Worm (Caenorhabditis elegans): Measurements from ENCODE around the gene F56D5.3.

F56D5.3 gene

ce11 chrIV:9397278-9397677 lies at the start of gene F56D5.3:
Gene F56D5.3, plus strand, starts transcription at chrIV:9397578.
- no peak for TF ChIP-seq unc-62 (GFP tag; optimal IDR thresholded peaks at IDR 0.05)

ce11 chrIV:9353728-9354127 lies 43.6 kb upstream of the F56D5.3 start:
- no peak for TF ChIP-seq unc-62 (GFP tag; optimal IDR thresholded peaks at IDR 0.05)

- TF ChIP-seq unc-62 (GFP tag; optimal IDR thresholded peaks at IDR 0.05): no peak
Measured at ce11 chrIV:9366411-9366810, 31.0 kb upstream of the F56D5.3 start, which contains the start of gene pezo-1. Gene pezo-1, minus strand, starts transcription at chrIV:9366511.

ce11 chrIV:9367852-9368627 lies 29.3 kb upstream of the F56D5.3 start:
- TF ChIP-seq unc-62 (GFP tag; optimal IDR thresholded peaks at IDR 0.05): no peak

ce11 chrIV:9371126-9371525 lies 26.3 kb upstream of the F56D5.3 start, which contains the start of gene fbxc-58:
Gene fbxc-58, plus strand, starts transcription at chrIV:9371508.
- TF ChIP-seq unc-62 (GFP tag; optimal IDR thresholded peaks at IDR 0.05): no peak

- TF ChIP-seq unc-62 (GFP tag; optimal IDR thresholded peaks at IDR 0.05): no peak
Measured at ce11 chrIV:9374529-9374928, 22.8 kb upstream of the F56D5.3 start, which contains the start of gene C10C5.3. Gene C10C5.3, plus strand, starts transcription at chrIV:9374829.

ce11 chrIV:9376550-9376949 lies 20.8 kb upstream of the F56D5.3 start:
- no peak for TF ChIP-seq unc-62 (GFP tag; optimal IDR thresholded peaks at IDR 0.05)

ce11 chrIV:9378272-9378671 lies 19.1 kb upstream of the F56D5.3 start, which contains the start of gene C10C5.4:
Gene C10C5.4, plus strand, starts transcription at chrIV:9378552.
- TF ChIP-seq unc-62 (GFP tag; optimal IDR thresholded peaks at IDR 0.05): no peak

- no peak for TF ChIP-seq unc-62 (GFP tag; optimal IDR thresholded peaks at IDR 0.05)
Measured at ce11 chrIV:9381136-9381535, 16.2 kb upstream of the F56D5.3 start, which contains the start of gene C10C5.5. Gene C10C5.5, plus strand, starts transcription at chrIV:9381436.

ce11 chrIV:9384826-9385225 lies 12.6 kb upstream of the F56D5.3 start, which contains the start of gene C10C5.7:
Gene C10C5.7, plus strand, starts transcription at chrIV:9385126.
- no peak for TF ChIP-seq unc-62 (GFP tag; optimal IDR thresholded peaks at IDR 0.05)

- no peak for TF ChIP-seq unc-62 (GFP tag; optimal IDR thresholded peaks at IDR 0.05)
Measured at ce11 chrIV:9386038-9386437, 11.3 kb upstream of the F56D5.3 start, which contains the start of gene daf-15. Gene daf-15, plus strand, starts transcription at chrIV:9386208.

ce11 chrIV:9396118-9396517 lies 1.3 kb upstream of the F56D5.3 start, which contains the start of gene col-121:
Gene col-121, minus strand, starts transcription at chrIV:9396218.
- TF ChIP-seq unc-62 (GFP tag; optimal IDR thresholded peaks at IDR 0.05): no peak

ce11 chrIV:9398512-9398911 lies 1.1 kb downstream of the F56D5.3 start, which contains the start of gene F56D5.2:
Gene F56D5.2, minus strand, starts transcription at chrIV:9398612.
- TF ChIP-seq unc-62 (GFP tag; optimal IDR thresholded peaks at IDR 0.05): no peak

ce11 chrIV:9401715-9402114 lies 4.3 kb downstream of the F56D5.3 start, which contains the start of gene F56D5.6:
Gene F56D5.6, plus strand, starts transcription at chrIV:9401922.
- TF ChIP-seq unc-62 (GFP tag; optimal IDR thresholded peaks at IDR 0.05): no peak

ce11 chrIV:9403761-9404420 lies 6.5 kb downstream of the F56D5.3 start:
- no peak for TF ChIP-seq unc-62 (GFP tag; optimal IDR thresholded peaks at IDR 0.05)

ce11 chrIV:9408004-9408403 lies 10.6 kb downstream of the F56D5.3 start, which contains the start of gene F56D5.5:
Gene F56D5.5, minus strand, starts transcription at chrIV:9408104.
- no peak for TF ChIP-seq unc-62 (GFP tag; optimal IDR thresholded peaks at IDR 0.05)

Data from whole organism, dauer.